Fruit fly (Drosophila melanogaster): ENCODE results near the gene Gss2.

Gene Gss2

dm6 chrX:17872310-17872709, 27.2 kb upstream of the Gss2 start:
- TF ChIP-seq Hr78 (GFP tag; optimal IDR thresholded peaks at IDR 0.05) (no peak), Abd-B (GFP tag; optimal IDR thresholded peaks at IDR 0.05) (no peak), Dif (GFP tag; optimal IDR thresholded peaks at IDR 0.05; ENCODE audit: partially characterized antibody) (no peak), h (GFP tag; optimal IDR thresholded peaks at IDR 0.05) (no peak), Dfd (GFP tag; optimal IDR thresholded peaks at IDR 0.05) (no peak), tai (GFP tag; optimal IDR thresholded peaks at IDR 0.05) (no peak), pan (optimal IDR thresholded peaks at IDR 0.05) (no peak), N (GFP tag; optimal IDR thresholded peaks at IDR 0.05) (no peak), OdsH (GFP tag; optimal IDR thresholded peaks at IDR 0.05) (no peak), lola (GFP tag; optimal IDR thresholded peaks at IDR 0.05) (no peak), fru (GFP tag; optimal IDR thresholded peaks at IDR 0.05) (no peak), Myc (optimal IDR thresholded peaks at IDR 0.05) (no peak), psq (GFP tag; optimal IDR thresholded peaks at IDR 0.05) (no peak), Hnf4 (GFP tag; optimal IDR thresholded peaks at IDR 0.05) (no peak), GATAd (GFP tag; optimal IDR thresholded peaks at IDR 0.05) (no peak)

- no peak for TF ChIP-seq Abd-B (GFP tag; optimal IDR thresholded peaks at IDR 0.05)
- no peak for TF ChIP-seq Hr83 (GFP tag; optimal IDR thresholded peaks at IDR 0.05; ENCODE audit: poor library complexity, severe bottlenecking)
- TF ChIP-seq dmrt93B (GFP tag; optimal IDR thresholded peaks at IDR 0.05), result no peak
- no peak for TF ChIP-seq psq (GFP tag; optimal IDR thresholded peaks at IDR 0.05)
- no peak for TF ChIP-seq N (GFP tag; optimal IDR thresholded peaks at IDR 0.05)
- no peak for TF ChIP-seq Mio (GFP tag; optimal IDR thresholded peaks at IDR 0.05)
- TF ChIP-seq Vsx2 (GFP tag; optimal IDR thresholded peaks at IDR 0.05; ENCODE audit: partially characterized antibody), result no peak
- no peak for TF ChIP-seq CrebA (GFP tag; optimal IDR thresholded peaks at IDR 0.05; ENCODE audit: borderline replicate concordance)
- no peak for TF ChIP-seq jim (GFP tag; optimal IDR thresholded peaks at IDR 0.05)
- no peak for TF ChIP-seq Myc (optimal IDR thresholded peaks at IDR 0.05)
- TF ChIP-seq Hr78 (GFP tag; optimal IDR thresholded peaks at IDR 0.05), result no peak
- TF ChIP-seq rgr (GFP tag; optimal IDR thresholded peaks at IDR 0.05), result no peak
- no peak for TF ChIP-seq tai (GFP tag; optimal IDR thresholded peaks at IDR 0.05)
- TF ChIP-seq CG9705 (GFP tag; optimal IDR thresholded peaks at IDR 0.05), result no peak
- no peak for TF ChIP-seq brk (GFP tag; optimal IDR thresholded peaks at IDR 0.05)
- TF ChIP-seq CG32264 (GFP tag; optimal IDR thresholded peaks at IDR 0.05), result no peak
- TF ChIP-seq HLH106 (tag; optimal IDR thresholded peaks at IDR 0.05), result no peak
- TF ChIP-seq dl (GFP tag; optimal IDR thresholded peaks at IDR 0.05; ENCODE audit: insufficient read depth in 1 of 2, partially characterized antibody in 2 of 2), result no peak
Observed at dm6 chrX:17873329-17873728, 26.2 kb upstream of the Gss2 start.

- TF ChIP-seq fru (GFP tag; optimal IDR thresholded peaks at IDR 0.05), result peak; percentile 10
- no peak for TF ChIP-seq tai (GFP tag; optimal IDR thresholded peaks at IDR 0.05)
- no peak for TF ChIP-seq CG32264 (GFP tag; optimal IDR thresholded peaks at IDR 0.05)
- no peak for TF ChIP-seq ey (GFP tag; optimal IDR thresholded peaks at IDR 0.05)
- no peak for TF ChIP-seq sage (GFP tag; optimal IDR thresholded peaks at IDR 0.05)
- no peak for TF ChIP-seq usp (GFP tag; optimal IDR thresholded peaks at IDR 0.05)
- no peak for TF ChIP-seq Hr78 (GFP tag; optimal IDR thresholded peaks at IDR 0.05)
- TF ChIP-seq N (GFP tag; optimal IDR thresholded peaks at IDR 0.05), result no peak
- TF ChIP-seq sv (GFP tag; optimal IDR thresholded peaks at IDR 0.05), result no peak
- peak; percentile 2 for TF ChIP-seq h (GFP tag; optimal IDR thresholded peaks at IDR 0.05)
- TF ChIP-seq foxo (GFP tag; optimal IDR thresholded peaks at IDR 0.05), result peak in 1 of 2 experiments; percentile 49
- no peak for TF ChIP-seq dmrt93B (GFP tag; optimal IDR thresholded peaks at IDR 0.05)
- no peak for TF ChIP-seq Rel (GFP tag; optimal IDR thresholded peaks at IDR 0.05)
- TF ChIP-seq Rel (tag; optimal IDR thresholded peaks at IDR 0.05), result peak; percentile 80
- no peak for TF ChIP-seq Jra (GFP tag; optimal IDR thresholded peaks at IDR 0.05)
- TF ChIP-seq psq (GFP tag; optimal IDR thresholded peaks at IDR 0.05), result peak; percentile 27
- no peak for TF ChIP-seq woc (GFP tag; optimal IDR thresholded peaks at IDR 0.05)
- no peak for TF ChIP-seq Mio (GFP tag; optimal IDR thresholded peaks at IDR 0.05)
Observed at dm6 chrX:17875014-17875589, 24.4 kb upstream of the Gss2 start.

dm6 chrX:17875695-17876094, 23.8 kb upstream of the Gss2 start:
- TF ChIP-seq woc (GFP tag; optimal IDR thresholded peaks at IDR 0.05) (no peak), Rel (GFP tag; optimal IDR thresholded peaks at IDR 0.05) (no peak), Rel (tag; optimal IDR thresholded peaks at IDR 0.05) (peak; percentile 1), Dfd (GFP tag; optimal IDR thresholded peaks at IDR 0.05) (no peak)

Data from whole organism, wandering third instar larva.